Fruit fly (Drosophila melanogaster): ENCODE measurements around the gene Cht7.

Gene Cht7

DNA sequence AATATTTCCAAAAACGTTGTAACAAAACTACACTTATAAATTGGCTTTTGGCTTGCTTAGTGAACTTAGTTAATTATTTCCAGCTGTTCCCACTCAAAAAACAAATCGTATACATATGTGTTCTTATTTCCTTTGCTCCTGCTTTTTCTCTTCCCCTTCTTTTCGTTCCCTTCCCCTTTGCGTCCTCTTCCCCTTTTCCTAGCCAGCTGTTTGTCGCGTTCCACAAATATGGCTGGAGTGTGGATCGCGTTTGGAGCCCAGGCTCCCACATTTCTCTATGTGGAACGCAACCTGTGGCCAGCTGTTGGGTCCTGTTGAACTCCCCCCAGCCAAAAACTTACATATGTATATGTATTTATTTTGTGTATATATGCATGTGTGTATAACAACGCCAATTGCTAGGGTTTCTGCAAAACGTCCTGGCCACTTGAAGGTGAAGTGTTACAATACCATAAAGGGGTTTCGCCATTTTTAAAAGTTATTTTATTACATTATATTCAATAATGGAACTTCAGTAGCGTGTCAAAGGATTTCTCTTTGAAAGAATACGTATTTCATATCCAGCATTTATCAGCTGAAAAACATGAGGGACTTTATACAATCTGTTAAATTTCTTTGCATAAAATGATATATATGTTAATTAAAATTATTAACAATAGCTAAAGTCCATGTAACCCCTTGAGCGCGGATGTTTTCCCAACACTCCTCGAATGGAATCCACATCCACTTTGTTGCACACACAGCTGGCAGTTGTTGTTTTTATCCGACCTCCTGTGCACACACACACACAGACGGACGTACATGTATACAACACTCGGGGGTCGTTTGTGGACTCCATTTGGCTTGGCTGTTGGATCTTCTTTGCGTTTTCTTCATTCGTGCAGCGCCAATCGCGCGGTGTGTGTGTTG lies 34.8 kb downstream of the Cht7 start (continued):
- TF ChIP-seq Bgb (GFP tag; IDR thresholded peaks at IDR 0.05; ENCODE audit: partially characterized antibody) (peak; percentile 37; the same call in 1 of the 2 replicates), fd102C (GFP tag; optimal IDR thresholded peaks at IDR 0.05) (no peak), pros (GFP tag; optimal IDR thresholded peaks at IDR 0.05) (peak; percentile 61), gem (tag; optimal IDR thresholded peaks at IDR 0.05) (peak; percentile 46), zf30C (GFP tag; optimal IDR thresholded peaks at IDR 0.05) (peak; percentile 41), shn (GFP tag; optimal IDR thresholded peaks at IDR 0.05) (no peak), CG8089 (GFP tag; optimal IDR thresholded peaks at IDR 0.05) (no peak), abd-A (tag; optimal IDR thresholded peaks at IDR 0.05) (no peak), MESR4 (GFP tag; optimal IDR thresholded peaks at IDR 0.05) (no peak), CG10431 (GFP tag; optimal IDR thresholded peaks at IDR 0.05) (peak; percentile 56), CG13775 (GFP tag; optimal IDR thresholded peaks at IDR 0.05) (peak; percentile 38), CG1602 (GFP tag; optimal IDR thresholded peaks at IDR 0.05) (no peak), ab (GFP tag; optimal IDR thresholded peaks at IDR 0.05) (no peak), CG2678 (tag; optimal IDR thresholded peaks at IDR 0.05) (peak; percentile 29), chn (GFP tag; optimal IDR thresholded peaks at IDR 0.05) (no peak), TFAM (GFP tag; optimal IDR thresholded peaks at IDR 0.05) (no peak), cwo (GFP tag; optimal IDR thresholded peaks at IDR 0.05) (peak; percentile 16), CG4360 (GFP tag; IDR thresholded peaks at IDR 0.05) (peak; percentile 46; the same call in 1 of the 2 replicates), lilli (GFP tag; optimal IDR thresholded peaks at IDR 0.05) (peak; percentile 23), CG8478 (optimal IDR thresholded peaks at IDR 0.05) (no peak), nom (GFP tag; optimal IDR thresholded peaks at IDR 0.05) (peak; percentile 19), kni (GFP tag; optimal IDR thresholded peaks at IDR 0.05) (no peak), CG1832 (GFP tag; optimal IDR thresholded peaks at IDR 0.05) (no peak), CG12391 (tag; optimal IDR thresholded peaks at IDR 0.05) (peak; percentile 25)

- TF ChIP-seq CG7556 (GFP tag; optimal IDR thresholded peaks at IDR 0.05) (no peak), CG9932 (GFP tag; IDR thresholded peaks at IDR 0.05) (peak; percentile 54), CG4328 (GFP tag; optimal IDR thresholded peaks at IDR 0.05) (peak; percentile 11), CG15696 (tag; optimal IDR thresholded peaks at IDR 0.05) (peak; percentile 17), Six4 (GFP tag; optimal IDR thresholded peaks at IDR 0.05) (no peak), Xbp1 (GFP tag; optimal IDR thresholded peaks at IDR 0.05) (peak; percentile 41), vfl (GFP tag; optimal IDR thresholded peaks at IDR 0.05) (peak; percentile 57), croc (GFP tag; conservative IDR thresholded peaks at IDR 0.05) (no peak), pnt (GFP tag; optimal IDR thresholded peaks at IDR 0.05) (no peak), lab (GFP tag; optimal IDR thresholded peaks at IDR 0.05) (peak; percentile 80), D (optimal IDR thresholded peaks at IDR 0.05) (no peak), D (GFP tag; optimal IDR thresholded peaks at IDR 0.05) (peak; percentile 38), Atf-2 (GFP tag; optimal IDR thresholded peaks at IDR 0.05) (no peak), sug (tag; optimal IDR thresholded peaks at IDR 0.05) (peak; percentile 74), ham (GFP tag; IDR thresholded peaks at IDR 0.05) (no peak), CG12299 (tag; optimal IDR thresholded peaks at IDR 0.05) (peak; percentile 59), Ets65A (GFP tag) (peak; percentile 89), Stat92E (GFP tag; optimal IDR thresholded peaks at IDR 0.05) (peak in 1 of 3 experiments; percentile 62), CG4820 (GFP tag; optimal IDR thresholded peaks at IDR 0.05) (no peak), CG13424 (tag; optimal IDR thresholded peaks at IDR 0.05) (peak; percentile 43), Spps (tag; optimal IDR thresholded peaks at IDR 0.05) (no peak), HLH3B (GFP tag; IDR thresholded peaks at IDR 0.05) (peak; percentile 19; the same call in 1 of the 2 replicates), grn (GFP tag; optimal IDR thresholded peaks at IDR 0.05) (no peak)
Observed at dm6 chr3L:3070274-3071204, 36.2 kb downstream of the Cht7 start, which contains the start of the genes CG32486 and PAN3. TSS of gene CG32486 (minus strand) at chr3L:3070839. TSS of gene PAN3 (plus strand) at chr3L:3071133.

Data from whole organism, embryonic.